Fruit fly (Drosophila melanogaster) whole organism, adult: Measurements from ENCODE around the gene CG4281.
A peak's percentile ranks its signal among the peaks of the same experiment; 100 is the strongest.

Experiments
- CG11617 ChIP-seq: fragments of 200-800 bp; sonication (Bioruptor generic); optimal IDR thresholded peaks from 2 replicates; lab custom pipeline; 2017; ENCODE audit warnings: mild to moderate bottlenecking, missing biosample characterization, missing genetic modification reagents, missing genetic modification characterization
- CG12768 ChIP-seq: fragments of 200-800 bp; sonication (Bioruptor generic); optimal IDR thresholded peaks from 2 replicates; lab custom pipeline; 2017; ENCODE audit warnings: missing biosample characterization, missing genetic modification characterization, mild to moderate bottlenecking, moderate library complexity, missing genetic modification reagents
- CG14711 ChIP-seq: fragments of 200-800 bp; sonication (Bioruptor generic); optimal IDR thresholded peaks from 2 replicates; lab custom pipeline; 2018; ENCODE audit warnings: missing biosample characterization, mild to moderate bottlenecking, missing genetic modification characterization, moderate library complexity
- CG1620 ChIP-seq: fragments of 200-800 bp; sonication (Bioruptor generic); optimal IDR thresholded peaks from 2 replicates; lab custom pipeline; 2016; ENCODE audit warnings: missing biosample characterization, missing genetic modification characterization
- CG33017 ChIP-seq: fragments of 200-800 bp; sonication (Bioruptor generic); optimal IDR thresholded peaks from 2 replicates; lab custom pipeline; 2018; ENCODE audit warnings: missing biosample characterization, mild to moderate bottlenecking, missing genetic modification characterization, moderate library complexity
- CG5204 ChIP-seq: fragments of 200-800 bp; sonication (Bioruptor generic); optimal IDR thresholded peaks from 2 replicates; lab custom pipeline; 2016; ENCODE audit warnings: missing biosample characterization, missing genetic modification characterization
- CG7045 ChIP-seq: fragments of 200-800 bp; sonication (Bioruptor generic); optimal IDR thresholded peaks from 2 replicates; lab custom pipeline; 2017; ENCODE audit warnings: missing biosample characterization, mild to moderate bottlenecking, missing genetic modification characterization
- CG7101 ChIP-seq: fragments of 200-800 bp; sonication (Bioruptor generic); optimal IDR thresholded peaks from 2 replicates; lab custom pipeline; 2018; ENCODE audit warnings: missing biosample characterization, mild to moderate bottlenecking, missing genetic modification characterization, moderate library complexity
- Clk ChIP-seq: fragments of 200-800 bp; sonication (Bioruptor generic); optimal IDR thresholded peaks from 2 replicates; lab custom pipeline; 2017; ENCODE audit warnings: missing biosample characterization, missing genetic modification characterization
- Crg-1 ChIP-seq: fragments of 200-800 bp; sonication (Bioruptor generic); optimal IDR thresholded peaks from 2 replicates; lab custom pipeline; 2016; ENCODE audit warnings: missing biosample characterization, missing genetic modification characterization
- Hr96 ChIP-seq: fragments of 200-800 bp; sonication (Bioruptor generic); optimal IDR thresholded peaks from 2 replicates; lab custom pipeline; 2016; ENCODE audit warnings: missing biosample characterization, missing genetic modification characterization
- Mnt ChIP-seq: fragments of 200-800 bp; sonication (Bioruptor generic); optimal IDR thresholded peaks from 2 replicates; lab custom pipeline; 2016; ENCODE audit warnings: missing biosample characterization, mild to moderate bottlenecking, missing genetic modification characterization
- bab1 ChIP-seq: fragments of 200-800 bp; sonication (Bioruptor generic); optimal IDR thresholded peaks from 3 replicates; lab custom pipeline; 2019; ENCODE audit warnings: missing biosample characterization, mild to moderate bottlenecking, missing genetic modification characterization, moderate library complexity
- cic ChIP-seq: fragments of 200-800 bp; sonication (Bioruptor generic); optimal IDR thresholded peaks from 2 replicates; lab custom pipeline; 2017; ENCODE audit warnings: missing biosample characterization, mild to moderate bottlenecking, missing genetic modification characterization, moderate library complexity
- cnc ChIP-seq, 2 experiments: fragments of >200 bp; optimal IDR thresholded peaks; 2 replicates each; lab custom pipeline; 2017
- kay ChIP-seq: fragments of 200-800 bp; sonication (Bioruptor generic); peaks from one replicate; lab custom pipeline; 2016; ENCODE audit warnings: missing biosample characterization, missing genetic modification characterization, borderline replicate concordance
- ovo ChIP-seq: fragments of 200-800 bp; sonication (Bioruptor generic); optimal IDR thresholded peaks from 2 replicates; lab custom pipeline; 2016; ENCODE audit warnings: missing biosample characterization, missing genetic modification characterization
- pad ChIP-seq: fragments of 200-800 bp; sonication (Bioruptor generic); optimal IDR thresholded peaks from 3 replicates; lab custom pipeline; 2017; ENCODE audit warnings: missing biosample characterization, missing genetic modification characterization, mild to moderate bottlenecking, moderate library complexity, missing genetic modification reagents
- tj ChIP-seq: fragments of 200-800 bp; sonication (Bioruptor generic); optimal IDR thresholded peaks from 3 replicates; lab custom pipeline; 2017; ENCODE audit warnings: missing biosample characterization, mild to moderate bottlenecking, missing genetic modification characterization, moderate library complexity
- toe ChIP-seq: fragments of 200-800 bp; sonication (Bioruptor generic); optimal IDR thresholded peaks from 2 replicates; lab custom pipeline; 2016; ENCODE audit warnings: missing biosample characterization, missing genetic modification characterization

The CG4281 gene

dm6 chrX:2087501-2087900, 22.6 kb upstream of the CG4281 start:
- TF ChIP-seq tj (peak; percentile 16), toe (GFP tag; lab: Kevin White, UChicago) (no peak), Hr96 (GFP tag; lab: Kevin White, UChicago) (no peak), CG5204 (GFP tag; lab: Kevin White, UChicago) (no peak), bab1 (GFP tag; lab: Kevin White, UChicago) (no peak)

- TF ChIP-seq toe (GFP tag; lab: Kevin White, UChicago) (no peak), CG5204 (GFP tag; lab: Kevin White, UChicago) (no peak), cnc (optimal IDR thresholded peaks at IDR 0.05; lab: Kevin White, UChicago) (no peak), pad (GFP tag; lab: Kevin White, UChicago) (no peak), bab1 (GFP tag; lab: Kevin White, UChicago) (peak; percentile 1), CG14711 (tag; lab: Kevin White, UChicago) (peak; percentile 9), Crg-1 (GFP tag; lab: Kevin White, UChicago) (peak; percentile 30), ovo (peak; percentile 45), CG7101 (tag; lab: Kevin White, UChicago) (peak; percentile 48), tj (peak; percentile 89), cic (GFP tag; lab: Kevin White, UChicago) (no peak), Mnt (GFP tag; lab: Kevin White, UChicago) (peak; percentile 53)
Measured at dm6 chrX:2083678-2084162, 18.8 kb upstream of the CG4281 start.

dm6 chrX:2083109-2083508, 18.2 kb upstream of the CG4281 start:
- TF ChIP-seq cnc (optimal IDR thresholded peaks at IDR 0.05; lab: Kevin White, UChicago) (no peak), pad (GFP tag; lab: Kevin White, UChicago) (peak; percentile 47), CG1620 (peak; percentile 22), tj (no peak), CG7045 (GFP tag; lab: Kevin White, UChicago) (peak; percentile 39), CG5204 (GFP tag; lab: Kevin White, UChicago) (no peak), bab1 (GFP tag; lab: Kevin White, UChicago) (peak; percentile 81), CG33017 (tag; lab: Kevin White, UChicago) (peak; percentile 83), cic (GFP tag; lab: Kevin White, UChicago) (no peak), Hr96 (GFP tag; lab: Kevin White, UChicago) (peak; percentile 68), Clk (GFP tag; lab: Kevin White, UChicago) (no peak), CG11617 (peak; percentile 25), Crg-1 (GFP tag; lab: Kevin White, UChicago) (peak; percentile 20), CG12768 (GFP tag; lab: Kevin White, UChicago) (peak; percentile 51), CG14711 (tag; lab: Kevin White, UChicago) (peak; percentile 85), kay (GFP tag; lab: Kevin White, UChicago) (no peak), toe (GFP tag; lab: Kevin White, UChicago) (peak; percentile 14), CG7101 (tag; lab: Kevin White, UChicago) (peak; percentile 88), Mnt (GFP tag; lab: Kevin White, UChicago) (peak; percentile 45), ovo (no peak)

dm6 chrX:2081848-2082365, 17.0 kb upstream of the CG4281 start:
- no peak for TF ChIP-seq Clk (GFP tag; lab: Kevin White, UChicago)
- TF ChIP-seq Hr96 (GFP tag; lab: Kevin White, UChicago), result no peak
- no peak for TF ChIP-seq cic (GFP tag; lab: Kevin White, UChicago)
- no peak for TF ChIP-seq cnc (optimal IDR thresholded peaks at IDR 0.05; lab: Kevin White, UChicago)
- no peak for TF ChIP-seq kay (GFP tag; lab: Kevin White, UChicago)
- no peak for TF ChIP-seq bab1 (GFP tag; lab: Kevin White, UChicago)
- no peak for TF ChIP-seq CG33017 (tag; lab: Kevin White, UChicago)
- TF ChIP-seq CG7045 (GFP tag; lab: Kevin White, UChicago), result no peak
- TF ChIP-seq pad (GFP tag; lab: Kevin White, UChicago), result no peak
- TF ChIP-seq CG1620, result no peak
- TF ChIP-seq CG7101 (tag; lab: Kevin White, UChicago), result no peak
- TF ChIP-seq toe (GFP tag; lab: Kevin White, UChicago), result no peak
- TF ChIP-seq tj, result no peak
- TF ChIP-seq Crg-1 (GFP tag; lab: Kevin White, UChicago), result no peak
- no peak for TF ChIP-seq CG14711 (tag; lab: Kevin White, UChicago)
- TF ChIP-seq ovo, result no peak
- no peak for TF ChIP-seq CG12768 (GFP tag; lab: Kevin White, UChicago)
- no peak for TF ChIP-seq CG5204 (GFP tag; lab: Kevin White, UChicago)

dm6 chrX:2080367-2080927, 15.5 kb upstream of the CG4281 start, which contains the start of the genes CG16903 and Unc-76:
TSS of gene CG16903 (minus strand) at chrX:2080405.
TSS of gene Unc-76 (plus strand) at chrX:2080610.
- TF ChIP-seq CG12768 (GFP tag; lab: Kevin White, UChicago), result no peak
- TF ChIP-seq pad (GFP tag; lab: Kevin White, UChicago), result peak; percentile 55
- TF ChIP-seq cnc (optimal IDR thresholded peaks at IDR 0.05; lab: Kevin White, UChicago), result no peak
- TF ChIP-seq CG7101 (tag; lab: Kevin White, UChicago), result peak; percentile 73
- peak; percentile 94 for TF ChIP-seq bab1 (GFP tag; lab: Kevin White, UChicago)
- TF ChIP-seq CG5204 (GFP tag; lab: Kevin White, UChicago), result no peak
- TF ChIP-seq toe (GFP tag; lab: Kevin White, UChicago), result no peak
- TF ChIP-seq Mnt (GFP tag; lab: Kevin White, UChicago), result peak; percentile 90
- TF ChIP-seq CG7045 (GFP tag; lab: Kevin White, UChicago), result no peak
- no peak for TF ChIP-seq CG33017 (tag; lab: Kevin White, UChicago)
- TF ChIP-seq kay (GFP tag; lab: Kevin White, UChicago), result no peak
- TF ChIP-seq tj, result peak; percentile 54
- peak; percentile 74 for TF ChIP-seq CG11617
- TF ChIP-seq CG1620, result peak; percentile 54
- no peak for TF ChIP-seq Clk (GFP tag; lab: Kevin White, UChicago)
- no peak for TF ChIP-seq Crg-1 (GFP tag; lab: Kevin White, UChicago)
- peak; percentile 54 for TF ChIP-seq CG14711 (tag; lab: Kevin White, UChicago)
- peak; percentile 69 for TF ChIP-seq cic (GFP tag; lab: Kevin White, UChicago)
- TF ChIP-seq ovo, result peak; percentile 64
- no peak for TF ChIP-seq Hr96 (GFP tag; lab: Kevin White, UChicago)
